Worm (Caenorhabditis elegans) whole organism, young adult: Measurements from ENCODE around the gene dmd-5.

Experiments used
- F37B4.10 ChIP-seq: fragments of 200-800 bp; sonication (Bioruptor generic); IDR thresholded peaks from 2 replicates; pipeline ENCODE4 v1.3.6; 2022; ENCODE audit warnings: missing genetic modification characterization, missing compliant biosample characterization
- him-1 ChIP-seq: sonication (generic microtip); optimal IDR thresholded peaks from 2 replicates; lab custom pipeline; 2016; ENCODE audit warnings: missing genotype, missing genetic modification reagents, missing genetic modification characterization, missing compliant biosample characterization
- ztf-28 ChIP-seq: fragments of 200-800 bp; sonication (Bioruptor generic); IDR thresholded peaks from 2 replicates; pipeline ENCODE4 v1.3.6; 2022; ENCODE audit warnings: missing genetic modification reagents, missing genetic modification characterization, missing compliant biosample characterization

DNA sequence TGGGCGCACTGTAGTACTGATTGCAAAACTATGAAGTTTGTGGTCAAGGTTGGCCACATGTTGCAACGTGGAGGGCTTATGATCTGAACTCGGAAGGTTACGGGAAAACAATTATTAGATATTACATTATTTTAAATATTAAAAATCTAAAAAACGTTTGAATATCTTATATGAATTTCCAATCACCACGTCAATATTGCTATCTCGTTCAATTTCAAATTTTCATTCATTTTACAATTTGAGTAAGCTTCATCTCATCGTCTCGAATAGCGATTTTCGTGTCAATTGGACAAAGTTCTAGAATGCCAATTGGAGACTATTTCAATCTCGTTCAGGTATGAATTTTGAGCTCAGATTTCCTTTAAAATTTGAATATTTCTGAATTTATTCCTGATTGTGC, 42.3 kb upstream of the dmd-5 start, which contains the start of gene ZK1248.20:
- TF ChIP-seq ztf-28 (GFP tag; lab: Robert Waterston, UW) (no peak), F37B4.10 (no peak), him-1 (tag; lab: Kevin White, UChicago) (no peak)
